Fruit fly (Drosophila melanogaster) whole organism, embryonic: Measurements from ENCODE around the gene CanB.
A peak's percentile ranks its signal among the peaks of the same experiment; 100 is the strongest.

Experiments
- Ada2b ChIP-seq: fragments of 200-800 bp; sonication (Bioruptor generic); IDR thresholded peaks from 2 replicates; pipeline ENCODE4 v1.3.6; 2022; ENCODE audit warnings: missing biosample characterization, missing genetic modification characterization
- BtbVII ChIP-seq: fragments of 200-800 bp; sonication (Bioruptor generic); optimal IDR thresholded peaks from 3 replicates; lab custom pipeline; 2017; ENCODE audit warnings: missing biosample characterization, mild to moderate bottlenecking, missing genetic modification characterization
- CG12299 ChIP-seq: fragments of 200-800 bp; sonication (Bioruptor generic); optimal IDR thresholded peaks from 2 replicates; lab custom pipeline; 2018; ENCODE audit warnings: missing biosample characterization, mild to moderate bottlenecking, missing genetic modification characterization
- CG12942 ChIP-seq: fragments of 200-800 bp; sonication (Bioruptor generic); optimal IDR thresholded peaks from 3 replicates; lab custom pipeline; 2016; ENCODE audit warnings: missing biosample characterization, missing genetic modification characterization
- CG14965 ChIP-seq: fragments of 200-800 bp; sonication (Bioruptor generic); optimal IDR thresholded peaks from 2 replicates; lab custom pipeline; 2016; ENCODE audit warnings: missing biosample characterization, missing genetic modification characterization, borderline replicate concordance
- CG17385 ChIP-seq: fragments of 200-800 bp; sonication (Bioruptor generic); optimal IDR thresholded peaks from 3 replicates; lab custom pipeline; 2018; ENCODE audit warnings: missing biosample characterization, mild to moderate bottlenecking, missing genetic modification characterization
- CG2116 ChIP-seq: fragments of 200-800 bp; sonication (Bioruptor generic); optimal IDR thresholded peaks from 3 replicates; lab custom pipeline; 2018; ENCODE audit warnings: missing biosample characterization, mild to moderate bottlenecking, missing genetic modification characterization
- CG2712 ChIP-seq: fragments of 200-800 bp; optimal IDR thresholded peaks from 3 replicates; lab custom pipeline; 2019; ENCODE audit warnings: missing biosample characterization, mild to moderate bottlenecking, missing genetic modification characterization, moderate library complexity
- CG30431 ChIP-seq: fragments of 200-800 bp; sonication (Bioruptor generic); optimal IDR thresholded peaks from 2 replicates; lab custom pipeline; 2017; ENCODE audit warnings: missing biosample characterization, missing genetic modification characterization
- CG31224 ChIP-seq: fragments of 200-800 bp; sonication (Bioruptor generic); IDR thresholded peaks from 2 replicates; pipeline ENCODE4 v1.3.6; 2022; ENCODE audit warnings: missing biosample characterization, missing genetic modification characterization
- CG3995 ChIP-seq: fragments of 200-800 bp; sonication (Bioruptor generic); optimal IDR thresholded peaks from 3 replicates; lab custom pipeline; 2016; ENCODE audit warnings: missing biosample characterization, missing genetic modification characterization
- CG4282 ChIP-seq: fragments of 200-800 bp; sonication (Bioruptor generic); optimal IDR thresholded peaks from 2 replicates; lab custom pipeline; 2016; ENCODE audit warnings: missing biosample characterization, missing genetic modification characterization
- CG6272 ChIP-seq: fragments of 200-800 bp; sonication (Bioruptor generic); IDR thresholded peaks from 2 replicates; pipeline ENCODE4 v1.3.6; 2022; ENCODE audit warnings: missing biosample characterization, missing genetic modification characterization
- CG6791 ChIP-seq: fragments of 200-800 bp; sonication (Bioruptor generic); IDR thresholded peaks from 3 replicates; pipeline ENCODE4 v1.3.6; 2022; ENCODE audit warnings: missing biosample characterization, missing genetic modification characterization; ENCODE audit not compliant: partially characterized antibody
- CG6854 ChIP-seq: fragments of 200-800 bp; sonication (Bioruptor generic); optimal IDR thresholded peaks from 3 replicates; lab custom pipeline; 2017; ENCODE audit warnings: missing biosample characterization, mild to moderate bottlenecking, missing genetic modification characterization
- CG9797 ChIP-seq: fragments of 200-800 bp; sonication (Bioruptor generic); optimal IDR thresholded peaks from 3 replicates; lab custom pipeline; 2018; ENCODE audit warnings: missing biosample characterization, mild to moderate bottlenecking, missing genetic modification characterization
- Dip2 ChIP-seq: fragments of 200-800 bp; sonication (Bioruptor generic); IDR thresholded peaks from 2 replicates; pipeline ENCODE4 v1.3.6; 2022; ENCODE audit warnings: missing biosample characterization, missing genetic modification characterization
- E2f2 ChIP-seq: fragments of 200-800 bp; sonication (Bioruptor generic); IDR thresholded peaks from 2 replicates; pipeline ENCODE4 v1.3.6; 2022; ENCODE audit warnings: missing biosample characterization, missing genetic modification characterization
- H2.0 ChIP-seq: fragments of 200-800 bp; sonication (Bioruptor generic); IDR thresholded peaks from 2 replicates; pipeline ENCODE4 v1.3.6; 2022; ENCODE audit warnings: missing biosample characterization, missing genetic modification characterization
- HLHmδ ChIP-seq: fragments of 200-800 bp; sonication (Bioruptor generic); optimal IDR thresholded peaks from 2 replicates; lab custom pipeline; 2018; ENCODE audit warnings: missing biosample characterization, mild to moderate bottlenecking, missing genetic modification characterization, moderate library complexity
- Hr39 ChIP-seq: fragments of >200 bp; optimal IDR thresholded peaks from 2 replicates; lab custom pipeline; 2017
- Lhr ChIP-seq: fragments of 200-800 bp; sonication (Bioruptor generic); optimal IDR thresholded peaks from 3 replicates; lab custom pipeline; 2017; ENCODE audit warnings: mild to moderate bottlenecking, missing biosample characterization, missing genetic modification reagents, missing genetic modification characterization
- Opbp ChIP-seq: fragments of 200-800 bp; sonication (Bioruptor generic); IDR thresholded peaks from 3 replicates; pipeline ENCODE4 v1.3.6; 2022; ENCODE audit warnings: missing biosample characterization, missing genetic modification characterization; ENCODE audit not compliant: partially characterized antibody
- Ssrp ChIP-seq: fragments of 200-800 bp; sonication (Bioruptor generic); optimal IDR thresholded peaks from 2 replicates; lab custom pipeline; 2018; ENCODE audit warnings: missing biosample characterization, mild to moderate bottlenecking, missing genetic modification characterization, moderate library complexity
- Vsx1 ChIP-seq: fragments of 200-800 bp; sonication (Bioruptor generic); optimal IDR thresholded peaks from 2 replicates; lab custom pipeline; 2017; ENCODE audit warnings: missing biosample characterization, mild to moderate bottlenecking, missing genetic modification characterization, missing genetic modification reagents
- chinmo ChIP-seq: fragments of 200-800 bp; sonication (Bioruptor generic); IDR thresholded peaks from 4 replicates; pipeline ENCODE4 v1.3.6; 2022; ENCODE audit warnings: missing biosample characterization, missing genetic modification characterization; ENCODE audit not compliant: partially characterized antibody
- corto ChIP-seq: fragments of 200-800 bp; sonication (Bioruptor generic); optimal IDR thresholded peaks from 2 replicates; lab custom pipeline; 2016; ENCODE audit warnings: missing biosample characterization, mild to moderate bottlenecking, missing genetic modification characterization, moderate library complexity
- dmrt99B ChIP-seq: fragments of 200-800 bp; sonication (Bioruptor generic); optimal IDR thresholded peaks from 2 replicates; lab custom pipeline; 2018; ENCODE audit warnings: missing biosample characterization, mild to moderate bottlenecking, missing genetic modification characterization, moderate library complexity
- gem ChIP-seq: fragments of 200-800 bp; sonication (Bioruptor generic); optimal IDR thresholded peaks from 2 replicates; lab custom pipeline; 2019; ENCODE audit warnings: missing biosample characterization, mild to moderate bottlenecking, missing genetic modification characterization, moderate library complexity
- hbn ChIP-seq: fragments of 200-800 bp; sonication (Bioruptor generic); IDR thresholded peaks from 2 replicates; pipeline ENCODE4 v1.3.6; 2022; ENCODE audit warnings: missing biosample characterization, missing genetic modification characterization; ENCODE audit not compliant: partially characterized antibody
- insv ChIP-seq, 2 experiments: fragments of 200-800 bp; sonication (Bioruptor generic); optimal IDR thresholded peaks; 3 replicates each; lab custom pipeline; 2016 to 2018; ENCODE audit warnings: missing biosample characterization in 2 of 2, missing genetic modification characterization in 2 of 2
- lola ChIP-seq, 3 experiments: fragments of >200 bp in 2 of 3; fragments of 200-800 bp in 1 of 3; sonication (Bioruptor generic) in 1 of 3; optimal IDR thresholded peaks; 2 replicates each; lab custom pipeline; 2017 to 2019; ENCODE audit warnings: missing biosample characterization in 3 of 3, missing genetic modification characterization in 3 of 3, mild to moderate bottlenecking in 1 of 3, moderate library complexity in 1 of 3
- odd ChIP-seq: fragments of 200-800 bp; sonication (Bioruptor generic); optimal IDR thresholded peaks from 2 replicates; lab custom pipeline; 2017; ENCODE audit warnings: missing biosample characterization, mild to moderate bottlenecking, missing genetic modification characterization
- pho ChIP-seq: fragments of 200-800 bp; sonication (Bioruptor generic); optimal IDR thresholded peaks from 2 replicates; lab custom pipeline; 2016; ENCODE audit warnings: missing biosample characterization, missing genetic modification characterization
- pros ChIP-seq: fragments of 200-800 bp; sonication (Bioruptor generic); optimal IDR thresholded peaks from 3 replicates; lab custom pipeline; 2019; ENCODE audit warnings: missing biosample characterization, mild to moderate bottlenecking, missing genetic modification characterization, moderate library complexity
- run ChIP-seq: fragments of 200-800 bp; sonication (Bioruptor generic); optimal IDR thresholded peaks from 3 replicates; lab custom pipeline; 2018; ENCODE audit warnings: missing biosample characterization, mild to moderate bottlenecking, missing genetic modification characterization
- slou ChIP-seq: fragments of 200-800 bp; sonication (Bioruptor generic); optimal IDR thresholded peaks from 3 replicates; lab custom pipeline; 2016; ENCODE audit warnings: missing biosample characterization, missing genetic modification characterization
- sug ChIP-seq: fragments of 200-800 bp; optimal IDR thresholded peaks from 2 replicates; lab custom pipeline; 2019; ENCODE audit warnings: missing biosample characterization, mild to moderate bottlenecking, missing genetic modification characterization, moderate library complexity
- ttk ChIP-seq: fragments of 200-800 bp; sonication (Bioruptor generic); IDR thresholded peaks from 2 replicates; pipeline ENCODE4 v2.1.2; 2022; ENCODE audit warnings: missing biosample characterization, missing genetic modification characterization
- unc-4 ChIP-seq: fragments of 200-800 bp; sonication (Bioruptor generic); IDR thresholded peaks from 2 replicates; pipeline ENCODE4 v1.3.6; 2022; ENCODE audit warnings: missing biosample characterization, missing genetic modification characterization; ENCODE audit not compliant: partially characterized antibody
- vvl ChIP-seq: fragments of 200-800 bp; sonication (Bioruptor generic); IDR thresholded peaks from 2 replicates; pipeline ENCODE4 v1.3.6; 2022; ENCODE audit warnings: missing biosample characterization, missing genetic modification characterization
- z ChIP-seq: fragments of 200-800 bp; sonication (Bioruptor generic); IDR thresholded peaks from 3 replicates; pipeline ENCODE4 v1.3.6; 2022; ENCODE audit warnings: missing biosample characterization, missing genetic modification characterization

CanB gene

dm6 chrX:5289692-5290091 lies 42.6 kb upstream of the CanB start (continued):
- TF ChIP-seq Ada2b (GFP tag; lab: Robert Waterston, UW) (no peak), E2f2 (no peak), slou (GFP tag; lab: Kevin White, UChicago) (no peak), gem (tag; lab: Kevin White, UChicago) (peak; percentile 3), vvl (GFP tag; lab: Robert Waterston, UW) (peak; percentile 41; the same call in 1 of the 2 replicates), CG12942 (GFP tag; lab: Kevin White, UChicago) (no peak), sug (tag; lab: Kevin White, UChicago) (peak; percentile 5), Lhr (GFP tag; lab: Kevin White, UChicago) (peak; percentile 7), CG17385 (GFP tag; lab: Kevin White, UChicago) (no peak), CG6272 (GFP tag; lab: Robert Waterston, UW) (no peak), CG31224 (GFP tag; lab: Robert Waterston, UW) (no peak), lola (GFP tag; optimal IDR thresholded peaks at IDR 0.05; lab: Kevin White, UChicago) (no peak), Vsx1 (GFP tag; lab: Kevin White, UChicago) (peak; percentile 55), CG6791 (peak; percentile 14; the same call in 1 of the 3 replicates), BtbVII (GFP tag; lab: Kevin White, UChicago) (no peak), CG2712 (tag; lab: Kevin White, UChicago) (peak; percentile 2), CG6854 (no peak), pho (GFP tag; lab: Kevin White, UChicago) (no peak), CG4282 (GFP tag; lab: Kevin White, UChicago) (no peak), z (peak; percentile 56; the same call in 1 of the 3 replicates), Opbp (no peak), H2.0 (GFP tag; lab: Robert Waterston, UW) (0 out of 2 replicates have a peak, but pooled peaks have one; percentile 4), dmrt99B (tag; lab: Kevin White, UChicago) (no peak), CG9797 (GFP tag; lab: Kevin White, UChicago) (no peak), CG14965 (GFP tag; lab: Kevin White, UChicago) (no peak), unc-4 (GFP tag; lab: Robert Waterston, UW) (no peak), CG2116 (GFP tag; lab: Kevin White, UChicago) (no peak), pros (no peak)
- TF ChIP-seq, all 482 proteins: peak for 29

dm6 chrX:5293141-5293540 lies 39.2 kb upstream of the CanB start:
- TF ChIP-seq corto (GFP tag; lab: Kevin White, UChicago): no peak
- TF ChIP-seq Hr39 (lab: Kevin White, UChicago): peak; percentile 85
- TF ChIP-seq chinmo (GFP tag; lab: Robert Waterston, UW): no peak
- no peak for TF ChIP-seq HLHmδ (GFP tag; lab: Kevin White, UChicago)
- no peak for TF ChIP-seq CG12299
- no peak for TF ChIP-seq CG30431
- no peak for TF ChIP-seq CG3995 (GFP tag; lab: Kevin White, UChicago)

DNA sequence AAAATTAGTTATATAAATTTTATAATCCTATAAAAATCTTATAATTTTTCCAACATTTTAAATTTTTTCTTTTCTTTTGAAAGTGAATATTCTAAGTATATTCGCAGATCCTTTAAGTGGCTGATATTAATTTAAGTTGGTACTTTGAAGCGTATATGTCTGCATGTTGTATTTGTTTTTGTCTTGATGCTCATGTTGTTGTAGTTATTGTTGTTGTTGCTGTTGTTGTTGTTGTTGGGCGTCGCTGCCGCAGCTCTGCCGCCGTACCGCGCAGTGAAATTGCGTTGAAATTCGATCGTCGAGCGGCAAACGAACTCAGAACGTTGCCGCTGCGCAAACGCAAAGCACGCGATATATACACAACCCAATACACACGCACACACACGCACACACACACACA lies 36.5 kb upstream of the CanB start, which contains the start of gene CG42749:
Gene CG42749 (plus strand): TSS at position 301 of the 400 bp plus-strand sequence.
- TF ChIP-seq insv (GFP tag; optimal IDR thresholded peaks at IDR 0.05; lab: Kevin White, UChicago) (no peak), ttk (no peak), Dip2 (GFP tag; lab: Robert Waterston, UW) (no peak), hbn (GFP tag; lab: Robert Waterston, UW) (no peak), Ssrp (tag; lab: Kevin White, UChicago) (no peak), odd (no peak), run (tag; lab: Kevin White, UChicago) (no peak)
